Worm (Caenorhabditis elegans): ENCODE measurements around the gene sms-5.
"Not testable (repeated sequence)": the region's sequence is repeated elsewhere in the genome, so short reads cannot be mapped to it uniquely, and the experiment has no call there.

DNA sequence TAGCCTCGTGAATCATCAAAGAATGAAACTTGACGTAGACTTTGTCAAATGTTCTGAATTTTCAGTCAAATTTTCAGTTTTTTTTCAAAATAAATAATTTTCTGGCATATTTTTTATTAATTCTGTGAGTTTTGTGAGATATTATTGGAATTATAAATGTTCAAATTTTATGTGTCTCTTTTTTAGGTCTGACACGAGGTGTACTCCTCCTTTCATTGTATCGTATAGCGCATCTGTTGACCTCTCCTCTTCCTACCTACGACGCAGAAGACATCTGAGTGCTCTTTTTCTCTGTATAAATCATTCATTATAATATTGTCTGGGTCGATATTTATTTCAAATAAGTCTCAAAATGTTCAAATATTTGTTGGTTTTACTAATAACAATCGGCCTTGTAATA is 40.0 kb downstream of the sms-5 start, which contains the start of gene T27A1.3:
- not testable (repeated sequence) for TF ChIP-seq mep-1 (tag; optimal IDR thresholded peaks at IDR 0.05); mls-2 (tag; optimal IDR thresholded peaks at IDR 0.05); flh-1 (GFP tag; optimal IDR thresholded peaks at IDR 0.05); elt-3 (tag; optimal IDR thresholded peaks at IDR 0.05); lin-13 (tag; optimal IDR thresholded peaks at IDR 0.05); unc-120 (tag; optimal IDR thresholded peaks at IDR 0.05; ENCODE audit: poor library complexity, severe bottlenecking); ham-2 (GFP tag; optimal IDR thresholded peaks at IDR 0.05); unc-62 (GFP tag; optimal IDR thresholded peaks at IDR 0.05); sptf-1 (tag; optimal IDR thresholded peaks at IDR 0.05); nhr-76 (tag; optimal IDR thresholded peaks at IDR 0.05); nhr-28 (tag; optimal IDR thresholded peaks at IDR 0.05)

Data from whole organism, mixed stage, embryonic.